Worm (Caenorhabditis elegans): ENCODE measurements around the gene str-162.

ce11 chrIV:4992089-4992488, at the start of gene str-162:
- TF ChIP-seq pha-4 (GFP tag; IDR thresholded peaks at IDR 0.05) = no peak
- no peak for TF ChIP-seq pha-4 (tag; optimal IDR thresholded peaks at IDR 0.05)
- no peak for TF ChIP-seq lim-7 (GFP tag; IDR thresholded peaks at IDR 0.05)
- TF ChIP-seq ces-1 (GFP tag; optimal IDR thresholded peaks at IDR 0.05) = no peak
- TF ChIP-seq nhr-11 (tag; optimal IDR thresholded peaks at IDR 0.05) = no peak
- TF ChIP-seq nhr-25 (tag; optimal IDR thresholded peaks at IDR 0.05; ENCODE audit: borderline replicate concordance, insufficient read depth) = no peak
- no peak for TF ChIP-seq mdl-1 (tag; optimal IDR thresholded peaks at IDR 0.05)
- no peak for TF ChIP-seq R02D3.7 (tag; optimal IDR thresholded peaks at IDR 0.05)
- TF ChIP-seq dmd-9 (GFP tag; IDR thresholded peaks at IDR 0.05) = no peak

Data from whole organism, L4 larva.